Worm (Caenorhabditis elegans) whole organism, L4 larva: ENCODE data around the gene bath-44.

Experiments used
- jun-1 ChIP-seq: fragments of 150-350 bp; optimal IDR thresholded peaks from 2 replicates; lab custom pipeline; 2014; ENCODE audit warnings: missing biosample characterization, missing genetic modification reagents, missing genetic modification characterization
- madf-9 ChIP-seq: fragments of 200-800 bp; sonication (Bioruptor generic); conservative IDR thresholded peaks from 2 replicates; pipeline ENCODE4 v1.3.6; 2022; ENCODE audit warnings: missing genetic modification reagents, missing genetic modification characterization, missing compliant biosample characterization
- nhr-76 ChIP-seq: fragments of 150-350 bp; optimal IDR thresholded peaks from 2 replicates; lab custom pipeline; 2014; ENCODE audit warnings: missing biosample characterization, missing genetic modification characterization

- TF ChIP-seq jun-1 (no peak), madf-9 (no peak), nhr-76 (tag; lab: Kevin White, UChicago) (no peak)
Observed at ce11 chrII:7411930-7412329, 17.2 kb downstream of the bath-44 start, which contains the start of gene K02A2.5.
